Fruit fly (Drosophila melanogaster): ENCODE data around the gene Ir21a.

DNA sequence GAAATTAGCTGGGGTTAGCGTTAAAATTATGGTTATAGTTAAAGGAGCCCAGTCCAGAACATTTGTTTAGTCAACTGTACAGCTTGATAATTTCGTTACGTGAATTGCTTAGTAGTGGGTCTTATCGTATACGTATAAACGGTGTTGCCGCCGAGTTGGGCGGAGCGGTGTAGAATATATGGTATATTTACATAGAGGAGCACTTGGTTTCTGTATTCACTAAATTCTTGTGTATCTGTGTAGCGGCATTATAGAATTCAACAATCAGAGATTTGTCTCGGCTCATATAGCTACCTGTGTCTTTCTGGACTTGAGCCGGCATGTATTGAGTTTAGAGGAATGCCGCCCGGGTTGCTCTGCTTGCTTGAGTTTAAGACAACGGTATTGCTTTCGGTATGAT lies 10.5 kb upstream of the Ir21a start:
- TF ChIP-seq CG8478 (optimal IDR thresholded peaks at IDR 0.05) = no peak
- peak; percentile 64 to 79 for TF ChIP-seq CTCF (optimal IDR thresholded peaks at IDR 0.05)

Data from S2 (cell line).